Worm (Caenorhabditis elegans): ENCODE results near the gene F26F2.1.

DNA sequence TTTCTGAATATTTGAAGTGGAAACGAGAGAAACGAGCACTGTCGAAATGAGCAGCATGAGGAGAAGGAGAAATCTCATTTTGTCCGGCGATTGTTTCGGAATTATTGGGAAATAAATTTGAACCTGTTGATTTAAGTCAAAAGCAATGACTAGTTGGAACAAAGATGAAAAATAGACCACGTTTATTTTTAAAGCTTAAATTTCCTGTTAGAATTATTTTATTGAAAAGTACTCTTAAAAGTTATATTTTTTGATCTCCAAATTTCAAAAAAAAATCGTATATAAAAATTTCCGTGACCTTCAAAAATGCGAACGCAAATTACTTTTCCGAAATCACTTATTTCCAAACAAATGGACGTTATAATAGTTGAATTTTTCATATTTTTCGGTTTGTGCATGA lies 34.0 kb upstream of the F26F2.1 start, which contains the start of gene F26F2.11:
- no peak for TF ChIP-seq hlh-1 (tag; optimal IDR thresholded peaks at IDR 0.05)
- TF ChIP-seq drap-1 (GFP tag; optimal IDR thresholded peaks at IDR 0.05) = no peak
- TF ChIP-seq unc-62 (GFP tag; optimal IDR thresholded peaks at IDR 0.05) = no peak
- TF ChIP-seq pha-4 (tag; optimal IDR thresholded peaks at IDR 0.05) = no peak
- no peak for TF ChIP-seq blmp-1 (tag; optimal IDR thresholded peaks at IDR 0.05)
- TF ChIP-seq sptf-1 (tag; optimal IDR thresholded peaks at IDR 0.05) = no peak
- TF ChIP-seq mab-5 (tag; optimal IDR thresholded peaks at IDR 0.05) = no peak
- no peak for TF ChIP-seq snpc-4 (tag; optimal IDR thresholded peaks at IDR 0.05)
- no peak for TF ChIP-seq unc-39 (tag; optimal IDR thresholded peaks at IDR 0.05)
- no peak for TF ChIP-seq unc-120 (tag; optimal IDR thresholded peaks at IDR 0.05; ENCODE audit: poor library complexity, severe bottlenecking)
- TF ChIP-seq ces-1 (GFP tag; optimal IDR thresholded peaks at IDR 0.05) = no peak
- TF ChIP-seq M03D4.4 (tag; optimal IDR thresholded peaks at IDR 0.05) = no peak
- TF ChIP-seq nhr-28 (tag; optimal IDR thresholded peaks at IDR 0.05) = no peak
- TF ChIP-seq nhr-12 (tag; optimal IDR thresholded peaks at IDR 0.05) = no peak

Measured in whole organism, mixed stage, embryonic.